Worm (Caenorhabditis elegans): ENCODE measurements around the gene C49A9.9.

DNA sequence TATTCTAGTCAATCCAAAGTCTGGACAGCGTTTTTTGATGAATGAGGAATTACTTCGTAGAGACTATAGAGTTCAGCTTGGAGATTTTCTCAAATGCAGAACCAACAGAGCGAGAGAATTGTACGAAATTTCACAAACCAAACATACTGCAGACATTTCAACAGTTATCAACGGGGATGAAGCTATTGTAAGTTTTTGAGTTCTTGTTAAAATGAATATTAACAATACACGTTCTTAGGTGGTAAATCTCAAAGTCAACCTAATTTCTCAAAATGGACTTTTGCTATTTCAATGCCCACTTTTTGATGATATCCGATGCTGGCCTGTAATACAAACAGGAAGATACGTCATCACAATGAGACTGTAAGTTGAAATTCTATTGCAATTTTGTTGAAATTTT is 331 bp downstream of the C49A9.9 start:
- TF ChIP-seq ama-1 (optimal IDR thresholded peaks at IDR 0.05) (no peak), nhr-10 (tag; optimal IDR thresholded peaks at IDR 0.05) (no peak), mdl-1 (tag; optimal IDR thresholded peaks at IDR 0.05) (no peak), unc-55 (GFP tag; optimal IDR thresholded peaks at IDR 0.05) (no peak), ceh-82 (tag; optimal IDR thresholded peaks at IDR 0.05) (no peak), nhr-12 (tag; optimal IDR thresholded peaks at IDR 0.05) (no peak)

All from whole organism, L2 larva.